Worm (Caenorhabditis elegans): Measurements from ENCODE around the gene chst-1.
A peak's percentile ranks its signal among the peaks of the same experiment; 100 is the strongest.

The chst-1 gene

DNA sequence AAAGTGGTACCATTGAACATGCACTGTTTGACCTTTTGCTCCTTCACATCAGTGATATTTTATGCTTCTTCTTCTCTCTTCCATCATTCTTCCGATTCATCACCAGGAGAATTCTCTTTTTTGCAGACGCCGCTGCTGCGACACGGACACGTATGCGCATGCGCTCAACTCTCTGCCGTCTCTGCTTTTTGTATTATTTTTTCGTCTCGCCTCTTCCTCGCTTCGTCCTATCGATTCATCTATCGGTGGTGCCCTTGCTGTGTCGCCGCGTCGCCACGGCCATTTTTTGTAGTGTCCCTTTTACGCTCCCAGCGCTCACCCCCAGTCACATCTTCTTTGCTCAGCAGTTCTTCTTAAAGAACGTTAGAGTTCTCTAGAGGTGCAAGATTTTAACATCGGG lies 19.4 kb upstream of the chst-1 start:
- TF ChIP-seq med-1 (GFP tag; optimal IDR thresholded peaks at IDR 0.05; ENCODE audit: insufficient read depth) = no peak
- no peak for TF ChIP-seq ref-1 (GFP tag; conservative IDR thresholded peaks at IDR 0.05)
- no peak for TF ChIP-seq ztf-23 (GFP tag; IDR thresholded peaks at IDR 0.05)
- TF ChIP-seq tab-1 (GFP tag; IDR thresholded peaks at IDR 0.05) = 0 out of 2 replicates have a peak, but pooled peaks have one; percentile 14
- TF ChIP-seq T22C8.4 (GFP tag; IDR thresholded peaks at IDR 0.05) = peak; percentile 52
- TF ChIP-seq cog-1 (tag; optimal IDR thresholded peaks at IDR 0.05) = no peak
- TF ChIP-seq ztf-29 (GFP tag; IDR thresholded peaks at IDR 0.05) = no peak
- TF ChIP-seq klf-2 (GFP tag; conservative IDR thresholded peaks at IDR 0.05) = peak; percentile 19; the same call in 1 of the 2 replicates

DNA sequence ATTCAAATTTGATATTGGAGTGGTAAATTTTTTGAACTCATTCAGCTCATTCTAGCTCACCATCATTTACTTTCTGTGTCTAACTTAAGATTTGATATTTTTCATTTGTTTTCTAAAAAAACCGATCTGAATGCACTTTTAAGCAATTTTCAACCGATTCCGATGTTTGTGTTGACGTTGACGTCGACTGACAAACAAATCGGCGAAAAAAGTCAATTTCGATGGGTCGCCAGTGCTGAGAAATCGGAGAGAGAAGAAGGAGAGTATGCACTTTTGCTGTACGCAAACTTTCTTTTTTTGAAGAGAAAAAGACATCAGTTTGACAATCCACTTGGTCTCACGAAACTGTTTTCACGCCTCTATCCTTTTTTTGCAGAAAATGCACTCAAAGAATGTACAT lies 18.7 kb upstream of the chst-1 start:
- no peak for TF ChIP-seq T22C8.4 (GFP tag; IDR thresholded peaks at IDR 0.05)
- no peak for TF ChIP-seq med-1 (GFP tag; optimal IDR thresholded peaks at IDR 0.05; ENCODE audit: insufficient read depth)
- TF ChIP-seq flt-1 (GFP tag; IDR thresholded peaks at IDR 0.05) = no peak
- TF ChIP-seq cog-1 (tag; optimal IDR thresholded peaks at IDR 0.05) = no peak
- no peak for TF ChIP-seq ztf-29 (GFP tag; IDR thresholded peaks at IDR 0.05)
- no peak for TF ChIP-seq ztf-23 (GFP tag; IDR thresholded peaks at IDR 0.05)

DNA sequence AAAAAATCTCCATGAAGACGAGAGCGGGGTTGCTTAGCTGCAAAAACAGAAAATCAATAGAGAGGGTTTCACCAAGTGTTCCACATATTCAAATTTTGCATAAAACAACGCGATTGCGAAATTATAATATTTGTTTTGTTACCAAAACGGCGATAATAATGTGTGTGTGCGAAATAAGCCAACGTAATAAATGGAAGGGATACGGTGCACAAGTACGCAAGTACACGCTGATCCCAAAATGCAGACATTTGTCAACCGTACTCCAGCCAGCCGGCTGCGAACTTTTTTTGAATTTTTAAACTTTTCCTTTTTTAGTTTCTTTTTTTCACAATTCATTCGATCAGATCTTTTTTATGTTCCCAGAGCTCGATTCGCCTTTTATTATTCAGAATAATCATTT lies 18.1 kb upstream of the chst-1 start, which contains the start of gene ire-1:
Gene ire-1 (minus strand): TSS at position 44 of the 400 bp plus-strand sequence.
- TF ChIP-seq cog-1 (tag; optimal IDR thresholded peaks at IDR 0.05) (no peak), tab-1 (GFP tag; IDR thresholded peaks at IDR 0.05) (no peak), ref-1 (GFP tag; conservative IDR thresholded peaks at IDR 0.05) (no peak), ztf-23 (GFP tag; IDR thresholded peaks at IDR 0.05) (no peak), ztf-29 (GFP tag; IDR thresholded peaks at IDR 0.05) (no peak), T22C8.4 (GFP tag; IDR thresholded peaks at IDR 0.05) (no peak), klf-2 (GFP tag; conservative IDR thresholded peaks at IDR 0.05) (no peak), med-1 (GFP tag; optimal IDR thresholded peaks at IDR 0.05; ENCODE audit: insufficient read depth) (no peak)

DNA sequence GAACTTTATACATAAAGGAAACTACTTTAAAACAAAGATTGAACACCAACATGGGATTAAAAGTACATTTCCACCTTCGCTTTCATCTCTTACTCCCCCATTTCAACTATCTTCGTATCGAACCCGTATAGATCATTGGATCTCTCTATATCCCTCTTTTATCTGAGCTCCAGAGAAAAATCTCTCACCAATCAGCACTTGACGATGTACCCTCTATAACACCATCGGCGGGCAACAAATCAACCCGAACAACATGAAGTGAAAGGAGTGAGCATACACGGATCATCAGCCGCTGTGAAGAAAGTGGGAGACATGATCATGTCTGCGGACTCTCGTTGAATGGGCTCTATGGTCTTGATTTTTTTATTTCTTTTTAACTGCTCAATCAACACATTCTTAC lies 10.7 kb upstream of the chst-1 start:
- TF ChIP-seq flt-1 (GFP tag; IDR thresholded peaks at IDR 0.05) = no peak
- no peak for TF ChIP-seq ref-1 (GFP tag; conservative IDR thresholded peaks at IDR 0.05)
- TF ChIP-seq tab-1 (GFP tag; IDR thresholded peaks at IDR 0.05) = no peak
- TF ChIP-seq med-1 (GFP tag; optimal IDR thresholded peaks at IDR 0.05; ENCODE audit: insufficient read depth) = no peak

DNA sequence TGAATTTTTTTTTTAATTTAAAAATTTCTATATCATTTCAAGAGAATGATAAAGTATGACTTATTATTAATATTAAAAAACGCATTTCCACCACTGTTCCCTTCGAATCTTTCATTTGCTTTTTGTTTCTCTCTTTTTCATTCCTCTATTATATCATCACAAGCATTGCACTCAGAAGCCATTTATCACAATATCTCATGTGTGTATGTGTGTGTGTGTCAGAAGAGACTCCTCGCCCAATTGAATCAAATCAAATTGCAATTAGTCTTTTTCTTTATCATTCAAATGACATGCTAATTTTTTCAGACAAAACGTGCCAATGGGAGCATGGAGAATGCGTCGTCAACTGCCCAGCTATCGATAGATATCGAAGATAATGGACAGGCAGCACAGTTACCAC lies 9.4 kb upstream of the chst-1 start, which contains the start of gene unc-105:
Gene unc-105 (plus strand): TSS at position 301 of the 400 bp plus-strand sequence.
- TF ChIP-seq klf-2 (GFP tag; conservative IDR thresholded peaks at IDR 0.05) (no peak), ztf-23 (GFP tag; IDR thresholded peaks at IDR 0.05) (no peak), tab-1 (GFP tag; IDR thresholded peaks at IDR 0.05) (no peak), ztf-29 (GFP tag; IDR thresholded peaks at IDR 0.05) (no peak)

DNA sequence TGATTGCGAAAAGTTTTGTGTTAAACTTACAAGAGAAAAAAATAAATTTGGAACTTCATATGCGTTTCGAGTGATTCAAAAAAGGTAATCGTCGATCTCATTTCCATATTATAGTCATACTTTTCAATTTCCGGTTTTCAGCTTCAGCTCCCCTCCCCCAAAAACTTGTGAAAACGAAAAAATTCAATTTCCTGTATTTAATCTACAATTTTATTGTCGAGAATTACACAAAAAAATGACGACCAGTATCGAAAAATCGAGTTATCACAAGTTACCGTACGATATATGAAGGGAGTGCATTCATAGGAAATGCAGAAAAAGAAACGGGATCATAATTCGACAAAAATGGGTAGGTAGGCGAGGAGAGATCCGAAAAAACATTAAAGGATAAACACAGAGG lies 5.3 kb upstream of the chst-1 start, which contains the start of gene lron-4:
Gene lron-4 (minus strand): TSS at position 101 of the 400 bp plus-strand sequence.
- TF ChIP-seq med-1 (GFP tag; optimal IDR thresholded peaks at IDR 0.05; ENCODE audit: insufficient read depth) = no peak
- TF ChIP-seq flt-1 (GFP tag; IDR thresholded peaks at IDR 0.05) = no peak
- TF ChIP-seq ztf-29 (GFP tag; IDR thresholded peaks at IDR 0.05) = no peak
- no peak for TF ChIP-seq ztf-23 (GFP tag; IDR thresholded peaks at IDR 0.05)
- TF ChIP-seq klf-2 (GFP tag; conservative IDR thresholded peaks at IDR 0.05) = no peak
- no peak for TF ChIP-seq cog-1 (tag; optimal IDR thresholded peaks at IDR 0.05)
- TF ChIP-seq T22C8.4 (GFP tag; IDR thresholded peaks at IDR 0.05) = no peak
- TF ChIP-seq tab-1 (GFP tag; IDR thresholded peaks at IDR 0.05) = no peak
- TF ChIP-seq ref-1 (GFP tag; conservative IDR thresholded peaks at IDR 0.05) = no peak

DNA sequence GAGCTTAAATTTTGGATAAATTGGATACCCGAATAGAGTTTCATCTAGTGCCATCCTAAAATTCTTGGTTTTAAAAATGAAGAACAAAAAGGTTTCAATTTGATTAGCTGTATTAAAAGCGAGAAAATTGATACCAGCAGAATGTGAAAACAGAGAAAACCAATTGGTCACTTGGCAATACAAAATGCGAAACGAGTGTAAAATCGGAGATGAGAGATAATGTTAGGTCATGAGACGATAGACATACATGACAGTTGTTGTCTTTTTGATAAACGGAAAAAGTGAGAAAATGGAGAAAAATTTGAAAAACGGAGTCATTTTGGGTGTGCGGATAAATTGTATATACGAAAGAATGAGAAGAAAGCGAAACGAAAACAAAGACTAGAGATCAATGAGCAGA lies 1.8 kb downstream of the chst-1 start, which contains the start of gene sfxn-5:
Gene sfxn-5 (minus strand): TSS at position 55 of the 400 bp plus-strand sequence.
- TF ChIP-seq cog-1 (tag; optimal IDR thresholded peaks at IDR 0.05) (no peak), tab-1 (GFP tag; IDR thresholded peaks at IDR 0.05) (no peak), ref-1 (GFP tag; conservative IDR thresholded peaks at IDR 0.05) (no peak), ztf-29 (GFP tag; IDR thresholded peaks at IDR 0.05) (no peak), klf-2 (GFP tag; conservative IDR thresholded peaks at IDR 0.05) (no peak), T22C8.4 (GFP tag; IDR thresholded peaks at IDR 0.05) (no peak), med-1 (GFP tag; optimal IDR thresholded peaks at IDR 0.05; ENCODE audit: insufficient read depth) (no peak), flt-1 (GFP tag; IDR thresholded peaks at IDR 0.05) (no peak), ztf-23 (GFP tag; IDR thresholded peaks at IDR 0.05) (no peak)

DNA sequence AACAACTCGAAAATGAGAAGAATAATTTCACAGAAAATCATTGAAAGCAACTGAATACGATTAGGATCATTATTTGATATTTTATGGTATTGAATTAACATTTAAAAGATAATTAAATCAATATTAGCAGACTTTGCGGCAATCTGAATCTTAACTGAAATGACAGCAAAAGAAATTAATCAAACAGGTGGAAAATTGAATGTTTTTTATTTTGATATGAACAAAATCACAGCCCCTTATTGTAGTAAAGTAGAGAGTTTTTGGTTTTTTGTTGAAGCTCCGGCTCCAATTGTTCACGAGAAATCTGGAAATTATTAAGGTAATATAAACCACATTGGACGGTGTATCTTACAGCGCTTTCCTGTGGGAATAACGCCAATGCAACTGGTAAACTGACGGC lies 4.7 kb downstream of the chst-1 start, which contains the start of gene sre-2:
Gene sre-2 (minus strand): TSS at position 101 of the 400 bp plus-strand sequence.
- TF ChIP-seq tab-1 (GFP tag; IDR thresholded peaks at IDR 0.05) (no peak), T22C8.4 (GFP tag; IDR thresholded peaks at IDR 0.05) (no peak), ref-1 (GFP tag; conservative IDR thresholded peaks at IDR 0.05) (no peak), cog-1 (tag; optimal IDR thresholded peaks at IDR 0.05) (no peak), flt-1 (GFP tag; IDR thresholded peaks at IDR 0.05) (no peak), med-1 (GFP tag; optimal IDR thresholded peaks at IDR 0.05; ENCODE audit: insufficient read depth) (no peak), klf-2 (GFP tag; conservative IDR thresholded peaks at IDR 0.05) (no peak), ztf-23 (GFP tag; IDR thresholded peaks at IDR 0.05) (no peak), ztf-29 (GFP tag; IDR thresholded peaks at IDR 0.05) (no peak)

DNA sequence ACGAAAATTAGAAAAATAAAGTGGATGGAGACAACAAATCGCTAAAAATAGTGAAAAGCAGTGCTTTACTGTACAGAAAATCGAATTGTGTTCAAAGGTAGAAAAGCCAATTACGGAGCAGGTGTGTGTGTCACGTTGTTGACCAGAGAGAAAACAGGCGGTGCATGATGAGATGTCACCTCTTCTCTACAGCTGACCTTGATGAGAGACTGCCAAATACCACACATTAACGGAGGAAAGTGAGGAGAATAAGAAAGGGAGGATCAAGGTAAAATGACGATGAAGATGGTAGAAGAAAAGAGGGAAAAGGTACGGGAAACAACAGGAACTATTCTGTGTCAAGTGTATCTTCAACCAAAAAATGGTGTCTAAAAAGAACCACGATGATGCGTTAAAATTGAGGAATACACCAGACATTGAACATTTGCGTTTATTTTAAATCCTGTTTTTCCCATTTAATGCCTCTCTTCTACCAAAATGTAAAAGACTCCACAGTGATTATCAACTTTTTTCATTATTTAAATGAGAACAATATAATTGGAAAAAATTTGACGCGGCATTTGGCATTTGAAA lies 7.5 kb downstream of the chst-1 start:
- no peak for TF ChIP-seq cog-1 (tag; optimal IDR thresholded peaks at IDR 0.05)
- TF ChIP-seq ztf-29 (GFP tag; IDR thresholded peaks at IDR 0.05) = no peak
- TF ChIP-seq ztf-23 (GFP tag; IDR thresholded peaks at IDR 0.05) = no peak
- TF ChIP-seq flt-1 (GFP tag; IDR thresholded peaks at IDR 0.05) = no peak
- no peak for TF ChIP-seq tab-1 (GFP tag; IDR thresholded peaks at IDR 0.05)
- TF ChIP-seq med-1 (GFP tag; optimal IDR thresholded peaks at IDR 0.05; ENCODE audit: insufficient read depth) = no peak
- TF ChIP-seq klf-2 (GFP tag; conservative IDR thresholded peaks at IDR 0.05) = no peak
- no peak for TF ChIP-seq ref-1 (GFP tag; conservative IDR thresholded peaks at IDR 0.05)
- TF ChIP-seq T22C8.4 (GFP tag; IDR thresholded peaks at IDR 0.05) = no peak

DNA sequence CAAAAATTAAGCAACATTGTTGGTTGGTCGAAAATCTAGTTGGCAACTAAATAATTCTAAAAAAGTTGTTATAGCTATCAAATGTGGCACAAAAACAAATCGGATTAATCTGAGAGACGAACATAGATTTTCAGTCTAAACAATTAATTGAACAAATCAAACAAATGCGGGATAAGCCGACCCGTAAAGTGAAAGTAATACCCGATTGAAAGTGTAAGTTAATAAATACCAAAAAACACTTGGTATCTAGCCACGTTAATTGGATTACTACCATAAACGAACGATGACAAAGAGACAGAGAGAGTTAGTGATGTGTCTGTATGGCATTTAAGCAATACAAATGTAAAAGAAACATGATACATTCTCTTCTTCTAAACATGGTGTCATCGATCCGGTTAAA lies 12.9 kb downstream of the chst-1 start:
- no peak for TF ChIP-seq cog-1 (tag; optimal IDR thresholded peaks at IDR 0.05)

All from whole organism, midembryonic.